Fruit fly (Drosophila melanogaster) whole organism, wandering third instar larva: ENCODE measurements around the gene Rpn13R.
A peak's percentile ranks its signal among the peaks of the same experiment; 100 is the strongest.

Source experiments
- CG32264 ChIP-seq: fragments of 200-800 bp; sonication (Bioruptor generic); optimal IDR thresholded peaks from 2 replicates; lab custom pipeline; 2016; ENCODE audit warnings: missing biosample characterization, missing genetic modification characterization
- CG9705 ChIP-seq: fragments of 200-800 bp; sonication (Bioruptor generic); optimal IDR thresholded peaks from 2 replicates; lab custom pipeline; 2018; ENCODE audit warnings: missing biosample characterization, mild to moderate bottlenecking, missing genetic modification characterization
- CrebA ChIP-seq: fragments of 200-800 bp; sonication (Bioruptor generic); optimal IDR thresholded peaks from 2 replicates; lab custom pipeline; 2016; ENCODE audit warnings: missing biosample characterization, mild to moderate bottlenecking, missing genetic modification characterization, borderline replicate concordance
- Dfd ChIP-seq: fragments of >200 bp; optimal IDR thresholded peaks from 2 replicates; lab custom pipeline; 2017; ENCODE audit warnings: missing biosample characterization, missing genetic modification characterization
- Hr78 ChIP-seq: fragments of >200 bp; optimal IDR thresholded peaks from 2 replicates; lab custom pipeline; 2017; ENCODE audit warnings: missing biosample characterization, missing genetic modification characterization
- OdsH ChIP-seq: fragments of 200-800 bp; sonication (Bioruptor generic); optimal IDR thresholded peaks from 2 replicates; lab custom pipeline; 2016; ENCODE audit warnings: missing biosample characterization, mild to moderate bottlenecking, missing genetic modification characterization
- Sp1 ChIP-seq: fragments of 200-800 bp; sonication (Bioruptor generic); optimal IDR thresholded peaks from 3 replicates; lab custom pipeline; 2019; ENCODE audit warnings: missing biosample characterization, mild to moderate bottlenecking, missing genetic modification characterization, moderate library complexity
- br ChIP-seq: fragments of 200-800 bp; sonication (Bioruptor generic); optimal IDR thresholded peaks from 2 replicates; lab custom pipeline; 2016; ENCODE audit warnings: missing biosample characterization, missing genetic modification characterization
- dl ChIP-seq, 2 experiments: fragments of 175-275, 200-275 bp in 1 of 2; fragments of 200-275 bp in 1 of 2; sonication (Bioruptor generic); optimal IDR thresholded peaks; lab custom pipeline; 2018; ENCODE audit warnings: mild to moderate bottlenecking in 2 of 2, missing biosample characterization in 2 of 2, missing genetic modification characterization in 2 of 2, moderate library complexity in 2 of 2; ENCODE audit not compliant: partially characterized antibody in 2 of 2, insufficient read depth in 1 of 2
- foxo ChIP-seq, 2 experiments: fragments of 200-800 bp; sonication (Bioruptor generic); optimal IDR thresholded peaks; 2 replicates in 1 of 2; 3 replicates in 1 of 2; lab custom pipeline; 2016 to 2017; ENCODE audit warnings: missing biosample characterization in 2 of 2, missing genetic modification characterization in 2 of 2
- fru ChIP-seq: fragments of 200-800 bp; sonication (Bioruptor generic); optimal IDR thresholded peaks from 3 replicates; lab custom pipeline; 2016; ENCODE audit warnings: missing biosample characterization, mild to moderate bottlenecking, missing genetic modification characterization
- lola ChIP-seq: fragments of >200 bp; optimal IDR thresholded peaks from 2 replicates; lab custom pipeline; 2017; ENCODE audit warnings: missing biosample characterization, missing genetic modification characterization
- psq ChIP-seq: fragments of 200-800 bp; sonication (Bioruptor generic); optimal IDR thresholded peaks from 3 replicates; lab custom pipeline; 2017; ENCODE audit warnings: missing biosample characterization, mild to moderate bottlenecking, missing genetic modification characterization, moderate library complexity
- usp ChIP-seq: fragments of >200 bp; optimal IDR thresholded peaks from 2 replicates; lab custom pipeline; 2017; ENCODE audit warnings: missing biosample characterization, missing genetic modification characterization

DNA sequence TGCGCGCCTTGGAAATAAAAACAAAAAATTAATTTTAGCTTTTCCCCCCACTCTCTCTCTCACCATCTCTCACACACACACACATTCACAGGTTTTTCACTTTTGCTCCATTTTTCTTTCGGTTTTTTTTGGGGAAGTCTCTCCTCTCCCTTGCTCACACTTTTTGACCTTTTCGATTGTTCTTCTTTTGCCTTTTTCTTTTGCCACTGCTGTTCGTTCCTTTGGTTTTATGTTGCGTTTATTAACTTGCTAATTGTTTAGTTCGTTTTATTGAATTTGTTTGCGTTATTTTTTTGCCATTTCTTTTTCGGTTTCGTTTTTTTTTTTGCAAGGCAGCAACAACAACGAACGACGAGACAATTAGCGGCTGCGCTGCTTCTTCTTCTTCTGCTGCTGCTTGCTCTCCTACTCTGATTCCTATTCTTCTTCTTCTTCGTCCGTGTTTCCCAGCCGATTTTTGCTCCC is 49.3 kb upstream of the Rpn13R start:
- TF ChIP-seq CG9705 (GFP tag; lab: Kevin White, UChicago): no peak
- TF ChIP-seq CG32264 (GFP tag; lab: Kevin White, UChicago): no peak
- no peak for TF ChIP-seq CrebA (GFP tag; lab: Kevin White, UChicago)
- no peak for TF ChIP-seq Dfd (GFP tag; lab: Kevin White, UChicago)
- no peak for TF ChIP-seq OdsH (GFP tag; lab: Kevin White, UChicago)
- peak; percentile 67 for TF ChIP-seq Sp1 (GFP tag; lab: Kevin White, UChicago)
- TF ChIP-seq psq (GFP tag; lab: Kevin White, UChicago): peak; percentile 57
- no peak for TF ChIP-seq br
- TF ChIP-seq fru: no peak
- TF ChIP-seq usp (GFP tag; lab: Kevin White, UChicago): no peak
- no peak for TF ChIP-seq Hr78 (GFP tag; lab: Kevin White, UChicago)
- no peak for TF ChIP-seq foxo (GFP tag; optimal IDR thresholded peaks at IDR 0.05; lab: Kevin White, UChicago)
- no peak for TF ChIP-seq lola
- TF ChIP-seq dl (GFP tag; optimal IDR thresholded peaks at IDR 0.05; lab: Kevin White, UChicago; ENCODE audit: insufficient read depth in 1 of 2, partially characterized antibody in 2 of 2): no peak
